Worm (Caenorhabditis elegans) whole organism, midembryonic: ENCODE measurements around the gene K08D8.2.

ENCODE experiments used
- T22C8.4 ChIP-seq: fragments of 200-800 bp; sonication (Bioruptor generic); IDR thresholded peaks from 2 replicates; pipeline ENCODE4 v1.3.6; 2022; ENCODE audit warnings: missing genetic modification characterization, missing compliant biosample characterization
- cog-1 ChIP-seq: sonication (generic microtip); optimal IDR thresholded peaks from 2 replicates; lab custom pipeline; 2016; ENCODE audit warnings: missing genetic modification characterization, missing compliant biosample characterization
- flt-1 ChIP-seq: fragments of 200-800 bp; sonication (Bioruptor generic); IDR thresholded peaks from 2 replicates; pipeline ENCODE4 v1.3.6; 2022; ENCODE audit warnings: missing genetic modification characterization, missing compliant biosample characterization
- klf-2 ChIP-seq: fragments of 200-800 bp; sonication (Bioruptor generic); conservative IDR thresholded peaks from 2 replicates; pipeline ENCODE4 v1.3.6; 2022; ENCODE audit warnings: missing genetic modification reagents, missing genetic modification characterization, missing compliant biosample characterization
- med-1 ChIP-seq: sonication (generic microtip); optimal IDR thresholded peaks from 2 replicates; lab custom pipeline; 2017; ENCODE audit warnings: missing genetic modification characterization, mild to moderate bottlenecking, missing compliant biosample characterization, antibody characterized with exemption, missing genetic modification reagents; ENCODE audit not compliant: insufficient read depth
- ref-1 ChIP-seq: fragments of 200-800 bp; sonication (Bioruptor generic); conservative IDR thresholded peaks from 2 replicates; pipeline ENCODE4 v1.3.6; 2022; ENCODE audit warnings: missing genetic modification reagents, missing genetic modification characterization, missing compliant biosample characterization
- tab-1 ChIP-seq: fragments of 200-800 bp; sonication (Bioruptor generic); IDR thresholded peaks from 2 replicates; pipeline ENCODE4 v1.3.6; 2022; ENCODE audit warnings: missing genetic modification characterization, missing compliant biosample characterization
- ztf-23 ChIP-seq: fragments of 200-800 bp; sonication (Bioruptor generic); IDR thresholded peaks from 2 replicates; pipeline ENCODE4 v1.3.6; 2022; ENCODE audit warnings: missing genetic modification reagents, missing genetic modification characterization, missing compliant biosample characterization
- ztf-29 ChIP-seq: fragments of 200-800 bp; sonication (Bioruptor generic); IDR thresholded peaks from 2 replicates; pipeline ENCODE4 v1.3.6; 2022; ENCODE audit warnings: missing genetic modification reagents, missing genetic modification characterization, missing compliant biosample characterization

The K08D8.2 gene

DNA sequence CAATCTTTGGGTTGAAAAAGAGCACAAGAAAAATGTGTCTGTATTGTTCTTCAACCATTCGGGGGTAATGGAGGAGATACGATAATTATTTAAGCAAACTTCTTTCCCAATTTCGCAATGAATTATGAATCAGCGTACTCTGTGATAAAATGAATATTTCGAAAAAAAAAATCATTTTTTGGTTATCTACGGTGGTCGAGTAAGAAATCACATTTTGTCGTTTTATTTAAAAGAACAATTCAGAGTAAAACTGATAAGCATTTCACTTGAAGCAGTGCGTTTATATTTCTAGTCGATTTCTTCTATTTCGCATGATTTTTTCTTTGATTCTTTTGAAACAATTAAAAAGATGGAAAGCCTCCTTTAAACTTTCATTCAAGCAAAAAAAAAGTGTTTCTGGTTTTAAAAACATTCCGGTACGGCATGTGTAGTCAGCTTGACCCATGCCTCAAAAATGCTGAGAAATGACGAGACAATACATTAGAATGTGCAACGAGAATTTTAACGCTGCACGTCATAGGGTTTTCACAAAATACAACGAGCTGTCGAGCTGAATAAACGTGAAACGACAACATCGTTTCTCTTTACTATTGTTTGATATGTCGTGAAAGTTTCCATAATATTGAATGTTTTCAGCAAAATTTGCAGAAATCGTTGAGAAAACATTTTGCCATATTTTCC is at the start of gene K08D8.2:
Gene K08D8.2 (plus strand): TSS at position 631 of the 681 bp plus-strand sequence.
- TF ChIP-seq ztf-23 (GFP tag; lab: Robert Waterston, UW), result no peak
- no peak for TF ChIP-seq med-1 (GFP tag; lab: Kevin White, UChicago)
- no peak for TF ChIP-seq flt-1 (GFP tag; lab: Robert Waterston, UW)
- no peak for TF ChIP-seq klf-2 (GFP tag; lab: Robert Waterston, UW)
- TF ChIP-seq T22C8.4 (GFP tag; lab: Robert Waterston, UW), result no peak
- TF ChIP-seq tab-1 (GFP tag; lab: Robert Waterston, UW), result no peak
- no peak for TF ChIP-seq ztf-29 (GFP tag; lab: Robert Waterston, UW)
- no peak for TF ChIP-seq ref-1 (GFP tag; lab: Robert Waterston, UW)
- no peak for TF ChIP-seq cog-1 (tag; lab: Kevin White, UChicago)

DNA sequence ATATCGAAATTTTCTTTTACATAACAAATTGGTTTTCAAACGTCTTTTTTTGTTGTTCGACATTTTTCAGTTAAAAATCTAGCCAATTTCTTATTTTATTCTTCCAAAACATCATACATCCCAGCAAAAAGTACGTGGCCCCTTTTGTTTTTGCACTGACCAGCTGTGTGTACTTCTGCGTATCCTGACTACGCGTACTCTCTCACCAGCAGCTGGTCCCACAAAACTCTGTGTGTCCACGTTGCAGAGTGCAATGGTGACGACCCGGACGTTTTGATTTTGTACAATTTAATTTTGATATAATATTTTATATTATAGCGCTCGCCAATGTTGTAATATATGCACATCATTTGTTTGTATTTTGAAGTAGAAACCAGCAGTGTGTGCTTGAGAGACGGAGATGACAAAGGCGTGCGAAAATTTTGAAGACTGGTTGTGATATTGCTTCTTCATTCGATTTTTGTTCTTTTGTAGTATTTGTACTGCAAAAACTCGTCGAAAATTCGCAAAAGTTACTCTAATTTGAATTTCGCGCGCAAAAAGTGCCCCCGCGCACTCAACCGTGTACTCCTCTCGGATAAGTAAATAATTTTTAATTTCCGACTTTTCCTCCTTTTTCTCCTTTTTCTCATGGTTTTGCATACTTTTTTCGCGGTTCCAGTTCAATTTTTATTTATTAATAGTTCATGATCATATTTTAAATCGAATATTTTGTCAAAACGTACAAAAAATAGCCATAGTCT is 48.3 kb upstream of the K08D8.2 start:
- TF ChIP-seq cog-1 (tag; lab: Kevin White, UChicago), result no peak
- TF ChIP-seq med-1 (GFP tag; lab: Kevin White, UChicago), result no peak
- TF ChIP-seq ztf-29 (GFP tag; lab: Robert Waterston, UW), result no peak
- no peak for TF ChIP-seq T22C8.4 (GFP tag; lab: Robert Waterston, UW)
- no peak for TF ChIP-seq ztf-23 (GFP tag; lab: Robert Waterston, UW)
- no peak for TF ChIP-seq tab-1 (GFP tag; lab: Robert Waterston, UW)
- no peak for TF ChIP-seq ref-1 (GFP tag; lab: Robert Waterston, UW)
- no peak for TF ChIP-seq flt-1 (GFP tag; lab: Robert Waterston, UW)
- TF ChIP-seq klf-2 (GFP tag; lab: Robert Waterston, UW), result no peak

DNA sequence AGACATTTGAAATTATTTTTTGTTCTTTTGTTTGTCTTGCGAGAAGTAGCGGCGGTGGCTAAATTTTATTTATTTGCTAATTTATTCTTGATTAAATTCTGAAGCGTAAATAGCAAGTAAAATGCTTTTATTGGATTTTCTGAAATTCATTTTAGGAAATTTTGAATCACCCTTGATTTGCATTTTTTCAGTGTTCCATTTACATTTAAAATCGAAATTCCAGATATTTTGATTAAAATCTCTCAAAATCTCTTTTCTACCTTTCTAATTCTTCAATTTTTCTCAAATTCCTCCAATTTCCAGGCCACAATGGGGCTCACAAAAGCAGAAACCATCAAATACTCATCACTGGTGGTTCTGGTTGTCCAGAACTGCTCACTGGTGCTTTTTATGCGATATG is 47.6 kb upstream of the K08D8.2 start, which contains the start of gene nstp-5:
Gene nstp-5 (plus strand): TSS at position 301 of the 400 bp plus-strand sequence.
- TF ChIP-seq klf-2 (GFP tag; lab: Robert Waterston, UW) (no peak), flt-1 (GFP tag; lab: Robert Waterston, UW) (no peak), ztf-23 (GFP tag; lab: Robert Waterston, UW) (no peak), tab-1 (GFP tag; lab: Robert Waterston, UW) (no peak), med-1 (GFP tag; lab: Kevin White, UChicago) (no peak), ztf-29 (GFP tag; lab: Robert Waterston, UW) (no peak), cog-1 (tag; lab: Kevin White, UChicago) (no peak), ref-1 (GFP tag; lab: Robert Waterston, UW) (no peak), T22C8.4 (GFP tag; lab: Robert Waterston, UW) (no peak)

DNA sequence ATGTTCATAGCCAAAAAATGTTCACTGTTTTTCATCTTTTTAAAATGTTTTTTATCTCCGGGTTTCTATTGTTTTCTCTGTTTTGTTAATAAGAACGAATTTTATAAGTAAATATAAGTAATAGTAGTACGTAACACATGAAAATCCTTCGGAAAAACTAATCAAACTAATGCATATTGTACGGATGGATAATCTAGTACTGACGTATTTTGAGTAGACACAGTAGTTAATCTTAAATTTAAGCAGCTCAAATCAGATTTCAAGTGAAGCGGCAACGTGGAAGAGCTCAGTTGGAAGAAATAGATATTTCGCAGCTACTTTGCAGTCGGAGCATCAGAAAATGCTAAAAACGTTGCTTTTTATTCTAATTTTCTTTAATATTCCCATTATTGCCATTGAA is 43.1 kb upstream of the K08D8.2 start, which contains the start of gene gcy-18:
Gene gcy-18 (plus strand): TSS at position 301 of the 400 bp plus-strand sequence.
- no peak for TF ChIP-seq ztf-23 (GFP tag; lab: Robert Waterston, UW)
- no peak for TF ChIP-seq cog-1 (tag; lab: Kevin White, UChicago)
- no peak for TF ChIP-seq T22C8.4 (GFP tag; lab: Robert Waterston, UW)
- TF ChIP-seq tab-1 (GFP tag; lab: Robert Waterston, UW), result no peak
- TF ChIP-seq med-1 (GFP tag; lab: Kevin White, UChicago), result no peak
- TF ChIP-seq flt-1 (GFP tag; lab: Robert Waterston, UW), result no peak
- no peak for TF ChIP-seq ztf-29 (GFP tag; lab: Robert Waterston, UW)
- no peak for TF ChIP-seq ref-1 (GFP tag; lab: Robert Waterston, UW)
- no peak for TF ChIP-seq klf-2 (GFP tag; lab: Robert Waterston, UW)

DNA sequence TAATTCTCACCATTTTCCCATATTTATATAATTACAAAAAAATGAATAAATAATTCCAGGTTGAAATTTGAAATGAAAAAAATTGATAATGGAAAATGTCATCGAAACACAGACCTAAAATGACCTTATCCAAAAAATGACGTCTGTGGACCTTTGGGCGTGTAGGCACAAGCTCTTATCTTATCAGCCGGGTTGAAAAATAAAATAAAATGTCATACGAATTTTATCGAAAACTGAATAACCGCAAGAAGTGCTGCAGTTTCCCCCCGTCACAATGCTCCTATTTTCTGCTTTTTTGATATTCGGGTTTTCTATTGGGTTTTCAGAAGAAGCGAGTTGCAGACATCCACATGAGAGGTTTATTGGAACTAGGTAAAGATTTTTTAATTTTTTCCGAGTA is 37.0 kb upstream of the K08D8.2 start, which contains the start of gene clec-186:
Gene clec-186 (plus strand): TSS at position 226 of the 400 bp plus-strand sequence.
- TF ChIP-seq tab-1 (GFP tag; lab: Robert Waterston, UW), result no peak
- TF ChIP-seq ztf-29 (GFP tag; lab: Robert Waterston, UW), result no peak
- no peak for TF ChIP-seq med-1 (GFP tag; lab: Kevin White, UChicago)
- no peak for TF ChIP-seq T22C8.4 (GFP tag; lab: Robert Waterston, UW)
- TF ChIP-seq flt-1 (GFP tag; lab: Robert Waterston, UW), result no peak
- no peak for TF ChIP-seq ref-1 (GFP tag; lab: Robert Waterston, UW)
- TF ChIP-seq klf-2 (GFP tag; lab: Robert Waterston, UW), result no peak
- TF ChIP-seq ztf-23 (GFP tag; lab: Robert Waterston, UW), result no peak
- no peak for TF ChIP-seq cog-1 (tag; lab: Kevin White, UChicago)

DNA sequence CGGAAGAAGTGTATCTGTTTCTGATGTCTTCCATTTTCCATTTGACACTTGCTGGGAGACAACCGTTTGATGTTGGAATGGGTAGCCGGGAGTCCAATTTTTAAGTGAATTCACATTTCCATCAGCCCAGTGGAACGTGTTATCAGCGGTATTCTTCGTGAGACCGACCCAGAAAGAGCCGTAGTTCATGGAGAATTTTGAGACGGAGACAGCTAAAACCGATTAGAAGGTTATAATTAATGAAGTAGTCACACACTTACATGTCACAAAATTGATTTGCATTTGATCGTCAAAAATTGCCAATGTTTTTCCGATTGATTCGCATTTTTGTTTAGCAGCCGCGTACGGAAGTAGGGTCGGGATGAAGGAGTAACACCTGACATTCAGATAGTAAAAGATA is 33.5 kb upstream of the K08D8.2 start:
- TF ChIP-seq cog-1 (tag; lab: Kevin White, UChicago), result no peak
- TF ChIP-seq T22C8.4 (GFP tag; lab: Robert Waterston, UW), result no peak
- TF ChIP-seq med-1 (GFP tag; lab: Kevin White, UChicago), result no peak
- no peak for TF ChIP-seq klf-2 (GFP tag; lab: Robert Waterston, UW)
- TF ChIP-seq ztf-29 (GFP tag; lab: Robert Waterston, UW), result no peak
- TF ChIP-seq tab-1 (GFP tag; lab: Robert Waterston, UW), result no peak
- TF ChIP-seq flt-1 (GFP tag; lab: Robert Waterston, UW), result no peak
- TF ChIP-seq ztf-23 (GFP tag; lab: Robert Waterston, UW), result no peak

DNA sequence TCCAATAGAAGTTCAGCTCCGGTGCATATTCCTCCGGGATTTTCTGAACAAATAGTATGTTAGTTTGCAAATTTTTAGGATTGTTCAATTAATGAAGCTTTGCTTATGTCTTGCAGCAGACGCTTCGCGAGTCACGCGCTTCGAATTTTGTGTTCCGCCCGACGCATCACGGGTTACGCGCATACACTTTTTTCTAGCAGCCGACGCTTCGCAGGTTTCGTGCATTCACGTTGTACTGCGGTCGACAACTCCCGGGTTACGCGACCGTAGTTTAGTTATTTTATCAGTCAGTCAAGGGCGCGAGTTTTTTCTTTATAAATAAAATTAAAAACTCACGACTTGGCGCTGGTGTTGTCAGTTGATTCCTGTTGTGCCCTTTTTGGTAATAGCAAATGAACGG is 33.0 kb upstream of the K08D8.2 start:
- TF ChIP-seq T22C8.4 (GFP tag; lab: Robert Waterston, UW) (no peak), med-1 (GFP tag; lab: Kevin White, UChicago) (no peak), ztf-29 (GFP tag; lab: Robert Waterston, UW) (no peak)

DNA sequence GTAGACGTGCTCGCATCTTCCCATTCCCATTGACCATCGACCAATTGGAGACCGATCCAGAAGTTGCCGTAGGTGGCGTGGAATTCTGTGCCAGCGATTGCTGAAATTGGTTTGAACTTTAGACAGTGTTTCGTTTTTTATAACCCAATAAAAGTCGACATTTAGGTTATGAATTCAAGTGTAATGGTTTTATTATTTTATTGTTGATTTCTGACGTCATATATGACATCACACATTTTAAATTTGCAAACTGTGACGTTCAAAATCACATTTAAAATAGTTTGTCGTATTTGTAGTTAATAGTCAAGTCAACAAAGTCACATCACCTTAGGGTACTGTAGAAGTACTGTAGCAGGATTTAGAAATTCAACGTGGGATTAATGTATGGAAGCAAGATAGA is 32.5 kb upstream of the K08D8.2 start:
- no peak for TF ChIP-seq cog-1 (tag; lab: Kevin White, UChicago)
- no peak for TF ChIP-seq ztf-23 (GFP tag; lab: Robert Waterston, UW)
- no peak for TF ChIP-seq T22C8.4 (GFP tag; lab: Robert Waterston, UW)
- no peak for TF ChIP-seq ref-1 (GFP tag; lab: Robert Waterston, UW)
- TF ChIP-seq ztf-29 (GFP tag; lab: Robert Waterston, UW), result no peak
- no peak for TF ChIP-seq med-1 (GFP tag; lab: Kevin White, UChicago)
- no peak for TF ChIP-seq flt-1 (GFP tag; lab: Robert Waterston, UW)
- no peak for TF ChIP-seq klf-2 (GFP tag; lab: Robert Waterston, UW)
- TF ChIP-seq tab-1 (GFP tag; lab: Robert Waterston, UW), result no peak
